Worm (Caenorhabditis elegans): ENCODE data around the gene F40G9.14.

The F40G9.14 gene

ce11 chrIII:194160-194559 is 16.5 kb upstream of the F40G9.14 start, which contains the start of gene F40G9.17:
Gene F40G9.17 (plus strand): TSS chrIII:194460.
- TF ChIP-seq attf-3 (GFP tag; conservative IDR thresholded peaks at IDR 0.05) (no peak), let-526 (GFP tag; IDR thresholded peaks at IDR 0.05) (no peak), F39B2.1 (GFP tag; IDR thresholded peaks at IDR 0.05) (no peak), mxl-1 (tag; optimal IDR thresholded peaks at IDR 0.05) (no peak), madf-6 (GFP tag; IDR thresholded peaks at IDR 0.05) (no peak), snpc-3.4 (tag; optimal IDR thresholded peaks at IDR 0.05) (no peak), aptf-3 (GFP tag; IDR thresholded peaks at IDR 0.05) (no peak), K12H6.12 (tag; optimal IDR thresholded peaks at IDR 0.05) (no peak), somi-1 (GFP tag; optimal IDR thresholded peaks at IDR 0.05) (no peak), Y67H2A.10 (GFP tag; conservative IDR thresholded peaks at IDR 0.05) (no peak), atf-7 (tag; optimal IDR thresholded peaks at IDR 0.05) (no peak), tbx-9 (tag; optimal IDR thresholded peaks at IDR 0.05; ENCODE audit: borderline replicate concordance) (no peak)

- TF ChIP-seq nfya-1 (tag; optimal IDR thresholded peaks at IDR 0.05; ENCODE audit: borderline replicate concordance, insufficient read depth), result no peak
- TF ChIP-seq K11D2.4 (GFP tag; IDR thresholded peaks at IDR 0.05), result no peak
- TF ChIP-seq ztf-18 (tag; optimal IDR thresholded peaks at IDR 0.05), result no peak
- no peak for TF ChIP-seq F39B2.1 (GFP tag; IDR thresholded peaks at IDR 0.05)
- TF ChIP-seq F10E7.11 (tag; optimal IDR thresholded peaks at IDR 0.05), result no peak
- no peak for TF ChIP-seq ama-1 (optimal IDR thresholded peaks at IDR 0.05)
- no peak for TF ChIP-seq ama-1 (GFP tag; optimal IDR thresholded peaks at IDR 0.05)
- no peak for TF ChIP-seq nhr-90 (tag; optimal IDR thresholded peaks at IDR 0.05)
- no peak for TF ChIP-seq F57C9.4 (tag; optimal IDR thresholded peaks at IDR 0.05)
- TF ChIP-seq nhr-120 (GFP tag; IDR thresholded peaks at IDR 0.05), result no peak
- no peak for TF ChIP-seq rec-8 (tag; optimal IDR thresholded peaks at IDR 0.05)
- no peak for TF ChIP-seq sptf-2 (GFP tag; optimal IDR thresholded peaks at IDR 0.05)
- no peak for TF ChIP-seq cebp-1 (GFP tag; IDR thresholded peaks at IDR 0.05)
- no peak for TF ChIP-seq cebp-1 (tag; optimal IDR thresholded peaks at IDR 0.05)
- no peak for TF ChIP-seq Y95B8A.8 (GFP tag; IDR thresholded peaks at IDR 0.05)
These were observed 14.2 kb upstream of the F40G9.14 start, which contains the start of gene sec-20 for ce11 chrIII:191803-192202. Gene sec-20 (plus strand): TSS chrIII:192103.

- no peak for TF ChIP-seq tbp1 (GFP tag; optimal IDR thresholded peaks at IDR 0.05)
- peak; percentile 54 for TF ChIP-seq athp-1 (tag; optimal IDR thresholded peaks at IDR 0.05)
These were observed 13.1 kb upstream of the F40G9.14 start, which contains the start of gene cox-17 for ce11 chrIII:190686-191085. Gene cox-17 (plus strand): TSS chrIII:190986.

DNA sequence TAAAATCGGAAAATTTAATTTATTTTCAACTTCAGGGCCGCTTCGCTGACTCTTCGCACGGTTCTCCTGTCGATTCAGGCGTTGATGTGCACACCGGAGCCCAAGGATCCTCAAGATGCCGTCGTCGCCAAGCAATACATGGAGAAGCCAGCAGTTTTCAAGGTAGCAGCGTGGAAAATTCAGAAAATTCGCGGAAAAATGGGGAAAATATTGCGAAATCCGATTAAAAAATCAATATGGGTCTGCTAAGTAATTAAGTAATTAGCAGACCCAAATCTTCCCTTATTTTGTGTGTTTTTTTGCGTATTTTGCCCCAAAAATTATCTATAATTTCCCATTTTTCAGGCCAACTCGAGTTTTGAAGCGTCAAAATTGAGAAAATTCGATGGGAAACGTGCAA is 11.7 kb upstream of the F40G9.14 start:
- TF ChIP-seq ztf-26 (tag; optimal IDR thresholded peaks at IDR 0.05), result no peak
- TF ChIP-seq cebp-1 (GFP tag; IDR thresholded peaks at IDR 0.05), result no peak
- TF ChIP-seq cebp-1 (tag; optimal IDR thresholded peaks at IDR 0.05), result peak; percentile 79

- TF ChIP-seq hlh-12 (tag; optimal IDR thresholded peaks at IDR 0.05) (no peak), nhr-80 (tag; optimal IDR thresholded peaks at IDR 0.05) (peak; percentile 25), ceh-27 (GFP tag; optimal IDR thresholded peaks at IDR 0.05) (no peak), efl-1 (GFP tag; optimal IDR thresholded peaks at IDR 0.05) (no peak), attf-3 (GFP tag; conservative IDR thresholded peaks at IDR 0.05) (peak; percentile 95), attf-5 (GFP tag; optimal IDR thresholded peaks at IDR 0.05) (peak; percentile 70), egrh-3 (GFP tag; IDR thresholded peaks at IDR 0.05) (no peak), cebp-1 (GFP tag; IDR thresholded peaks at IDR 0.05) (no peak), cebp-1 (tag; optimal IDR thresholded peaks at IDR 0.05) (peak; percentile 14), Y53F4B.3 (GFP tag; IDR thresholded peaks at IDR 0.05) (no peak)
These were observed 10.8 kb upstream of the F40G9.14 start, which contains the start of gene ubc-20 for ce11 chrIII:188426-188888. Gene ubc-20 (plus strand): TSS chrIII:188838.

Data from whole organism, young adult.